Fruit fly (Drosophila melanogaster) whole organism, embryonic: ENCODE results near the gene S6KL.

Experiments
- Asciz ChIP-seq: fragments of 200-800 bp; sonication (Bioruptor generic); optimal IDR thresholded peaks from 2 replicates; lab custom pipeline; 2017; ENCODE audit warnings: missing biosample characterization, mild to moderate bottlenecking, missing genetic modification characterization, missing genetic modification reagents
- B-H2 ChIP-seq: fragments of 200-800 bp; sonication (Bioruptor generic); optimal IDR thresholded peaks from 2 replicates; lab custom pipeline; 2018; ENCODE audit warnings: missing biosample characterization, mild to moderate bottlenecking, missing genetic modification characterization
- Blimp-1 ChIP-seq: fragments of 200-800 bp; sonication (Bioruptor generic); optimal IDR thresholded peaks from 3 replicates; lab custom pipeline; 2018; ENCODE audit warnings: missing biosample characterization, missing genetic modification characterization, mild to moderate bottlenecking, moderate library complexity, missing genetic modification reagents
- CG1024 ChIP-seq: fragments of 200-800 bp; sonication (Bioruptor generic); IDR thresholded peaks from 2 replicates; pipeline ENCODE4 v1.3.6; 2022; ENCODE audit warnings: missing biosample characterization, missing genetic modification characterization
- CG10321 ChIP-seq: fragments of 200-800 bp; sonication (Bioruptor generic); IDR thresholded peaks from 2 replicates; pipeline ENCODE4 v1.3.6; 2022; ENCODE audit warnings: missing biosample characterization, missing genetic modification characterization
- CG10431 ChIP-seq: fragments of 200-800 bp; sonication (Bioruptor generic); optimal IDR thresholded peaks from 3 replicates; lab custom pipeline; 2018; ENCODE audit warnings: missing biosample characterization, mild to moderate bottlenecking, missing genetic modification characterization
- CG10565 ChIP-seq: fragments of 200-800 bp; sonication (Bioruptor generic); optimal IDR thresholded peaks from 3 replicates; lab custom pipeline; 2016; ENCODE audit warnings: missing biosample characterization, mild to moderate bottlenecking, missing genetic modification characterization
- CG12744 ChIP-seq: fragments of 200-800 bp; sonication (Bioruptor generic); optimal IDR thresholded peaks from 2 replicates; lab custom pipeline; 2016; ENCODE audit warnings: missing biosample characterization, missing genetic modification characterization
- CG13775 ChIP-seq: fragments of 200-800 bp; sonication (Bioruptor generic); optimal IDR thresholded peaks from 3 replicates; lab custom pipeline; 2017; ENCODE audit warnings: missing biosample characterization, mild to moderate bottlenecking, missing genetic modification characterization
- CG14860 ChIP-seq: fragments of 200-800 bp; sonication (Bioruptor generic); IDR thresholded peaks from 3 replicates; pipeline ENCODE4 v1.3.6; 2022; ENCODE audit warnings: missing biosample characterization, missing genetic modification characterization; ENCODE audit not compliant: partially characterized antibody
- CG14965 ChIP-seq: fragments of 200-800 bp; sonication (Bioruptor generic); optimal IDR thresholded peaks from 2 replicates; lab custom pipeline; 2016; ENCODE audit warnings: missing biosample characterization, missing genetic modification characterization, borderline replicate concordance
- CG15073 ChIP-seq: fragments of 200-800 bp; sonication (Bioruptor generic); optimal IDR thresholded peaks from 2 replicates; lab custom pipeline; 2016; ENCODE audit warnings: missing biosample characterization, missing genetic modification characterization
- CG15514 ChIP-seq: fragments of 200-800 bp; sonication (Bioruptor generic); optimal IDR thresholded peaks from 3 replicates; lab custom pipeline; 2017; ENCODE audit warnings: missing biosample characterization, missing genetic modification characterization, mild to moderate bottlenecking, moderate library complexity, missing genetic modification reagents
- CG16779 ChIP-seq: fragments of 200-800 bp; sonication (Bioruptor generic); IDR thresholded peaks from 2 replicates; pipeline ENCODE4 v1.3.6; 2022; ENCODE audit warnings: missing biosample characterization, missing genetic modification characterization
- CG17829 ChIP-seq: fragments of 200-800 bp; optimal IDR thresholded peaks from 2 replicates; lab custom pipeline; 2019; ENCODE audit warnings: missing biosample characterization, mild to moderate bottlenecking, missing genetic modification characterization, moderate library complexity
- CG2116 ChIP-seq: fragments of 200-800 bp; sonication (Bioruptor generic); optimal IDR thresholded peaks from 3 replicates; lab custom pipeline; 2018; ENCODE audit warnings: missing biosample characterization, mild to moderate bottlenecking, missing genetic modification characterization
- CG34422 ChIP-seq: fragments of 200-800 bp; sonication (Bioruptor generic); IDR thresholded peaks from 3 replicates; pipeline ENCODE4 v1.3.6; 2022; ENCODE audit warnings: missing biosample characterization, missing genetic modification characterization
- CG3726 ChIP-seq: fragments of 200-800 bp; sonication (Bioruptor generic); IDR thresholded peaks from 3 replicates; pipeline ENCODE4, ENCODE4 v1.3.6; 2022; ENCODE audit warnings: missing biosample characterization, missing genetic modification characterization
- CG43689 ChIP-seq: fragments of 200-800 bp; sonication (Bioruptor generic); IDR thresholded peaks from 2 replicates; pipeline ENCODE4 v1.3.6; 2022; ENCODE audit warnings: missing biosample characterization, missing genetic modification characterization
- CG4730 ChIP-seq: fragments of 200-800 bp; sonication (Bioruptor generic); IDR thresholded peaks from 2 replicates; pipeline ENCODE4 v1.3.6; 2022; ENCODE audit warnings: missing biosample characterization, missing genetic modification characterization
- CG9727 ChIP-seq: fragments of 200-800 bp; sonication (Bioruptor generic); optimal IDR thresholded peaks from 3 replicates; lab custom pipeline; 2017; ENCODE audit warnings: missing biosample characterization, mild to moderate bottlenecking, missing genetic modification characterization
- D19B ChIP-seq: fragments of 200-800 bp; sonication (Bioruptor generic); optimal IDR thresholded peaks from 2 replicates; lab custom pipeline; 2017; ENCODE audit warnings: missing biosample characterization, mild to moderate bottlenecking, missing genetic modification characterization
- Dad ChIP-seq: fragments of 200-800 bp; sonication (Bioruptor generic); optimal IDR thresholded peaks from 3 replicates; lab custom pipeline; 2016; ENCODE audit warnings: missing biosample characterization, missing genetic modification characterization
- Dip3 ChIP-seq: fragments of 200-800 bp; sonication (Bioruptor generic); optimal IDR thresholded peaks from 3 replicates; lab custom pipeline; 2016; ENCODE audit warnings: missing biosample characterization, missing genetic modification characterization
- Fer2 ChIP-seq: fragments of 200-800 bp; sonication (Bioruptor generic); optimal IDR thresholded peaks from 2 replicates; lab custom pipeline; 2018; ENCODE audit warnings: missing biosample characterization, mild to moderate bottlenecking, missing genetic modification characterization, moderate library complexity
- Hand ChIP-seq: fragments of 200-800 bp; sonication (Bioruptor generic); optimal IDR thresholded peaks from 2 replicates; lab custom pipeline; 2017; ENCODE audit warnings: mild to moderate bottlenecking, missing biosample characterization, missing genetic modification reagents, missing genetic modification characterization
- Hr39 ChIP-seq: fragments of >200 bp; optimal IDR thresholded peaks from 2 replicates; lab custom pipeline; 2017
- Ravus ChIP-seq: fragments of 200-800 bp; sonication (Bioruptor generic); IDR thresholded peaks from 2 replicates; pipeline ENCODE4 v1.3.6; 2022; ENCODE audit warnings: missing biosample characterization, missing genetic modification characterization
- abd-A ChIP-seq: fragments of 200-800 bp; sonication (Bioruptor generic); optimal IDR thresholded peaks from 3 replicates; lab custom pipeline; 2019; ENCODE audit warnings: missing biosample characterization, mild to moderate bottlenecking, missing genetic modification characterization, moderate library complexity
- az2 ChIP-seq: fragments of 200-800 bp; sonication (Bioruptor generic); optimal IDR thresholded peaks from 3 replicates; lab custom pipeline; 2016; ENCODE audit warnings: missing biosample characterization, missing genetic modification characterization
- bowl ChIP-seq: fragments of 200-800 bp; sonication (Bioruptor generic); IDR thresholded peaks from 2 replicates; pipeline ENCODE4 v1.3.6; 2022; ENCODE audit warnings: missing biosample characterization, missing genetic modification characterization
- bsh ChIP-seq, 2 experiments: fragments of 200-800 bp; sonication (Bioruptor generic); optimal IDR thresholded peaks; 2 replicates each; lab custom pipeline; 2017 to 2018; ENCODE audit warnings: mild to moderate bottlenecking in 2 of 2, missing biosample characterization in 2 of 2, missing genetic modification characterization in 2 of 2, moderate library complexity in 1 of 2
- btn ChIP-seq: fragments of 200-800 bp; sonication (Bioruptor generic); optimal IDR thresholded peaks from 2 replicates; lab custom pipeline; 2016; ENCODE audit warnings: missing biosample characterization, missing genetic modification characterization
- esg ChIP-seq: fragments of 200-800 bp; sonication (Bioruptor generic); conservative IDR thresholded peaks from 2 replicates; pipeline ENCODE4 v1.3.6; 2022; ENCODE audit warnings: missing biosample characterization, missing genetic modification characterization
- fd102C ChIP-seq: fragments of 200-800 bp; sonication (Bioruptor generic); optimal IDR thresholded peaks from 2 replicates; lab custom pipeline; 2018; ENCODE audit warnings: missing biosample characterization, mild to moderate bottlenecking, missing genetic modification characterization, moderate library complexity
- fru ChIP-seq: fragments of >200 bp; optimal IDR thresholded peaks from 2 replicates; lab custom pipeline; 2017
- gsb ChIP-seq: fragments of 200-800 bp; sonication (Bioruptor generic); IDR thresholded peaks from 2 replicates; pipeline ENCODE4 v1.3.6; 2022; ENCODE audit warnings: missing biosample characterization, missing genetic modification characterization
- hb ChIP-seq: fragments of 200-800 bp; sonication (Bioruptor generic); IDR thresholded peaks from 3 replicates; pipeline ENCODE4 v1.3.6; 2022; ENCODE audit warnings: missing biosample characterization, missing genetic modification characterization; ENCODE audit not compliant: partially characterized antibody
- inv ChIP-seq: fragments of 200-800 bp; sonication (Bioruptor generic); IDR thresholded peaks from 2 replicates; pipeline ENCODE4 v1.3.6; 2022; ENCODE audit warnings: missing biosample characterization, missing genetic modification characterization; ENCODE audit not compliant: partially characterized antibody
- knrl ChIP-seq: fragments of 200-800 bp; sonication (Bioruptor generic); IDR thresholded peaks from 3 replicates; pipeline ENCODE4 v1.3.6; 2022; ENCODE audit warnings: missing biosample characterization, missing genetic modification characterization; ENCODE audit not compliant: partially characterized antibody
- luna ChIP-seq: fragments of 200-800 bp; sonication (Bioruptor generic); optimal IDR thresholded peaks from 2 replicates; lab custom pipeline; 2016; ENCODE audit warnings: missing biosample characterization, missing genetic modification characterization
- mam ChIP-seq: fragments of 200-800 bp; sonication (Bioruptor generic); optimal IDR thresholded peaks from 3 replicates; lab custom pipeline; 2016; ENCODE audit warnings: missing biosample characterization, missing genetic modification characterization
- nerfin-2 ChIP-seq: fragments of 200-800 bp; sonication (Bioruptor generic); IDR thresholded peaks from 2 replicates; pipeline ENCODE4 v1.3.6; 2022; ENCODE audit warnings: missing biosample characterization, missing genetic modification characterization; ENCODE audit not compliant: partially characterized antibody
- odd ChIP-seq: fragments of 200-800 bp; sonication (Bioruptor generic); optimal IDR thresholded peaks from 2 replicates; lab custom pipeline; 2017; ENCODE audit warnings: missing biosample characterization, mild to moderate bottlenecking, missing genetic modification characterization
- row ChIP-seq: fragments of 200-800 bp; sonication (Bioruptor generic); IDR thresholded peaks from 3 replicates; pipeline ENCODE4 v1.3.6; 2022; ENCODE audit warnings: missing biosample characterization, missing genetic modification characterization
- sens-2 ChIP-seq: fragments of 200-800 bp; sonication (Bioruptor generic); IDR thresholded peaks from 2 replicates; pipeline ENCODE4 v1.3.6; 2022; ENCODE audit warnings: missing biosample characterization, missing genetic modification characterization
- sisA ChIP-seq: fragments of 200-800 bp; sonication (Bioruptor generic); IDR thresholded peaks from 2 replicates; pipeline ENCODE4 v1.3.6; 2022; ENCODE audit warnings: missing biosample characterization, missing genetic modification characterization
- tap ChIP-seq: fragments of 200-800 bp; optimal IDR thresholded peaks from 3 replicates; lab custom pipeline; 2019; ENCODE audit warnings: missing biosample characterization, mild to moderate bottlenecking, missing genetic modification characterization, moderate library complexity
- tll ChIP-seq, 2 experiments: fragments of 200-800 bp in 1 of 2; fragments of >200 bp in 1 of 2; sonication (Bioruptor generic) in 1 of 2; optimal IDR thresholded peaks; 2 replicates each; lab custom pipeline; 2017 to 2019; ENCODE audit warnings: missing biosample characterization in 2 of 2, missing genetic modification characterization in 2 of 2, mild to moderate bottlenecking in 1 of 2, moderate library complexity in 1 of 2

S6KL gene

DNA sequence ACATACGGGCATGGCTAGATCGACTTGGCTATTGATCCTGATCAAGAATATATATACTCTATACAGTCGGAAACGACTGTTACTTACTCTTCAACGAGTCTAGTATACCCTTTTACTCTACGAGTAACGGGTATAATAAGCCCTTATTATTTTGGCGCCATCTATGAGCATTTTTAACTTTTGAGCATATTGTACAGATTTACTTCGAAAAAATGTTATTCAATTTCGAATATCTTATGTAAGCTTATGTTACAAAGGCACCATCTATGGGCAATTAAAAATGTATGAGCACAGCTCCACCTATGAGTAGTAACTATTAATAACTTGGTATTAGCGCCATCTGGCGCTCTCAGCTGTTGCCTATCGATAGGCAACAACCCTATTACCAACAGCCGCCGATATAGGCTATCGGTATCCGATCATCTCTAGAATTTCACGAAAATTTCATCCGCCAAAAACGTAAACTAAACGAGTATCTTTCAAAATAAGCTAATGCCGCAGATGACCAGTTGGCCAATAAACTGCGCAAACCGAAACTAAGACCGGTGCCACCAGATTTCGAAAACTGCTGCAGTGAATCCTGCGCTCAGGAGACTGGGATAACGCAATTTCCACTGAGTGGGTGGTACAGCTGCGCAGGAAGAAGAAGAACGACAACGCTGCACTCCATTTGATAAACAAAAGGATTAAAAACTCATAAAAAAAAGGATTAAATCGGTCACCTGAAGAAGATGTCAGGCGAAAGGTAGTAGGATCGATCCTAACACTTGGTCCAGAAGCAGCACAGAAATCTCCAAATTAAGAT is 55.2 kb downstream of the S6KL start, which contains the start of gene htk (continued):
- peak; percentile 86 for TF ChIP-seq inv (GFP tag; lab: Robert Waterston, UW)
- TF ChIP-seq sisA = peak; percentile 71
- TF ChIP-seq CG12744 (GFP tag; lab: Kevin White, UChicago) = peak; percentile 74
- peak; percentile 15 for TF ChIP-seq Dip3
- TF ChIP-seq CG2116 (GFP tag; lab: Kevin White, UChicago) = peak; percentile 84
- no peak for TF ChIP-seq D19B (GFP tag; lab: Kevin White, UChicago)
- TF ChIP-seq CG15073 (GFP tag; lab: Kevin White, UChicago) = no peak
- TF ChIP-seq btn (GFP tag; lab: Kevin White, UChicago) = peak; percentile 23
- TF ChIP-seq CG15514 (GFP tag; lab: Kevin White, UChicago) = peak; percentile 77
- peak; percentile 43 for TF ChIP-seq Asciz
- peak; percentile 44 for TF ChIP-seq CG9727
- 0 out of 2 replicates have a peak, but pooled peaks have one; percentile 25 for TF ChIP-seq CG4730 (GFP tag; lab: Robert Waterston, UW)
- no peak for TF ChIP-seq bowl (GFP tag; lab: Robert Waterston, UW)
- TF ChIP-seq nerfin-2 (GFP tag; lab: Robert Waterston, UW) = peak; percentile 70; the same call in 1 of the 2 replicates
- peak; percentile 40 for TF ChIP-seq CG13775 (GFP tag; lab: Kevin White, UChicago)
- TF ChIP-seq CG17829 (tag; lab: Kevin White, UChicago) = peak; percentile 79
- TF ChIP-seq az2 (GFP tag; lab: Kevin White, UChicago) = peak; percentile 76
- TF ChIP-seq CG10565 (GFP tag; lab: Kevin White, UChicago) = no peak
- TF ChIP-seq CG14860 (GFP tag; lab: Robert Waterston, UW) = peak; percentile 75
- TF ChIP-seq tap = no peak
- TF ChIP-seq CG16779 (GFP tag; lab: Robert Waterston, UW) = no peak
- peak; percentile 49; the same call in 1 of the 2 replicates for TF ChIP-seq sens-2
- peak; percentile 34 for TF ChIP-seq luna (GFP tag; lab: Kevin White, UChicago)
- TF ChIP-seq Hr39 (lab: Kevin White, UChicago) = no peak
- TF ChIP-seq mam (GFP tag; lab: Kevin White, UChicago) = peak; percentile 77
- peak in 1 of 2 experiments; percentile 41 for TF ChIP-seq bsh (GFP tag; optimal IDR thresholded peaks at IDR 0.05; lab: Kevin White, UChicago)
- peak; percentile 78 for TF ChIP-seq hb
- no peak for TF ChIP-seq Hand (GFP tag; lab: Kevin White, UChicago)
- TF ChIP-seq CG43689 (GFP tag; lab: Robert Waterston, UW) = no peak
- TF ChIP-seq knrl (GFP tag; lab: Robert Waterston, UW) = peak; percentile 87
- no peak for TF ChIP-seq Ravus
- TF ChIP-seq esg = peak; percentile 22; the same call in 1 of the 2 replicates
- TF ChIP-seq B-H2 = peak; percentile 72
- peak; percentile 50 for TF ChIP-seq gsb (GFP tag; lab: Robert Waterston, UW)
- peak; percentile 96 for TF ChIP-seq CG34422 (GFP tag; lab: Robert Waterston, UW)
- TF ChIP-seq Blimp-1 = peak; percentile 28
- TF ChIP-seq CG10431 (GFP tag; lab: Kevin White, UChicago) = no peak
- no peak for TF ChIP-seq tll (GFP tag; optimal IDR thresholded peaks at IDR 0.05; lab: Kevin White, UChicago)
- TF ChIP-seq CG10321 (GFP tag; lab: Robert Waterston, UW) = no peak
- TF ChIP-seq fd102C (GFP tag; lab: Kevin White, UChicago) = peak; percentile 50
- TF ChIP-seq fru = no peak
- TF ChIP-seq row (GFP tag; lab: Robert Waterston, UW) = peak; percentile 58; the same call in 2 of the 3 replicates
- TF ChIP-seq CG1024 (GFP tag; lab: Robert Waterston, UW) = peak; percentile 50; the same call in 1 of the 2 replicates
- TF ChIP-seq Fer2 (tag; lab: Kevin White, UChicago) = peak; percentile 24
- TF ChIP-seq CG14965 (GFP tag; lab: Kevin White, UChicago) = peak; percentile 11
- TF ChIP-seq Dad (GFP tag; lab: Kevin White, UChicago) = peak; percentile 43
- TF ChIP-seq odd = no peak
- no peak for TF ChIP-seq CG3726 (GFP tag; lab: Robert Waterston, UW)
- TF ChIP-seq abd-A (tag; lab: Kevin White, UChicago) = no peak
